Fruit fly (Drosophila melanogaster): ENCODE measurements around the gene Nt5a.
A peak's percentile ranks its signal among the peaks of the same experiment; 100 is the strongest.

Nt5a gene

dm6 chr3L:1335428-1335764 is 28.2 kb upstream of the Nt5a start (continued):
- no peak for TF ChIP-seq cg (GFP tag; optimal IDR thresholded peaks at IDR 0.05)
- TF ChIP-seq CG13894 (tag; optimal IDR thresholded peaks at IDR 0.05) = peak; percentile 19
- peak; percentile 58 for TF ChIP-seq CG12769 (tag; optimal IDR thresholded peaks at IDR 0.05)
- no peak for TF ChIP-seq CG2129 (GFP tag; IDR thresholded peaks at IDR 0.05; ENCODE audit: partially characterized antibody)
- TF ChIP-seq CG14014 (GFP tag; IDR thresholded peaks at IDR 0.05) = peak; percentile 65; the same call in 1 of the 2 replicates
- TF ChIP-seq dm (GFP tag; optimal IDR thresholded peaks at IDR 0.05) = no peak
- TF ChIP-seq pzg (GFP tag; optimal IDR thresholded peaks at IDR 0.05) = no peak
- no peak for TF ChIP-seq CG7357 (GFP tag; IDR thresholded peaks at IDR 0.05)
- no peak for TF ChIP-seq B-H2 (GFP tag; optimal IDR thresholded peaks at IDR 0.05)
- TF ChIP-seq fd102C (GFP tag; optimal IDR thresholded peaks at IDR 0.05) = no peak
- peak; percentile 79 for TF ChIP-seq vvl (GFP tag; IDR thresholded peaks at IDR 0.05)
- TF ChIP-seq CG10147 (GFP tag; optimal IDR thresholded peaks at IDR 0.05) = no peak
- TF ChIP-seq Lim3 (GFP tag; IDR thresholded peaks at IDR 0.05) = 0 out of 2 replicates have a peak, but pooled peaks have one; percentile 17
- no peak for TF ChIP-seq CG18476 (GFP tag; optimal IDR thresholded peaks at IDR 0.05)
- no peak for TF ChIP-seq HLHmδ (GFP tag; optimal IDR thresholded peaks at IDR 0.05)
- peak; percentile 51; the same call in 1 of the 3 replicates for TF ChIP-seq CG11456 (GFP tag; IDR thresholded peaks at IDR 0.05)
- no peak for TF ChIP-seq org-1 (GFP tag; optimal IDR thresholded peaks at IDR 0.05)
- TF ChIP-seq slbo (GFP tag; IDR thresholded peaks at IDR 0.05) = peak; percentile 82
- no peak for TF ChIP-seq ab (GFP tag; optimal IDR thresholded peaks at IDR 0.05)
- no peak; the same call in 1 of the 2 replicates for TF ChIP-seq Ravus (GFP tag; IDR thresholded peaks at IDR 0.05)
- TF ChIP-seq Hr78 (GFP tag; optimal IDR thresholded peaks at IDR 0.05) = no peak
- no peak for TF ChIP-seq Hr3 (GFP tag; optimal IDR thresholded peaks at IDR 0.05)
- no peak for TF ChIP-seq CG17568 (GFP tag; optimal IDR thresholded peaks at IDR 0.05)
- TF ChIP-seq CG30403 (GFP tag; optimal IDR thresholded peaks at IDR 0.05) = peak; percentile 29
- peak; percentile 29 for TF ChIP-seq tin (GFP tag; optimal IDR thresholded peaks at IDR 0.05)
- TF ChIP-seq Chrac-16 (GFP tag; optimal IDR thresholded peaks at IDR 0.05) = no peak
- TF ChIP-seq CG3995 (GFP tag; optimal IDR thresholded peaks at IDR 0.05) = no peak
- TF ChIP-seq CG4707 (GFP tag; optimal IDR thresholded peaks at IDR 0.05) = no peak
- TF ChIP-seq CG12071 (GFP tag; optimal IDR thresholded peaks at IDR 0.05) = peak; percentile 58
- TF ChIP-seq Dfd (GFP tag; optimal IDR thresholded peaks at IDR 0.05) = no peak
- TF ChIP-seq CG8290 (GFP tag; optimal IDR thresholded peaks at IDR 0.05) = no peak
- peak in 1 of 2 experiments; percentile 77 for TF ChIP-seq CG8290 (tag; optimal IDR thresholded peaks at IDR 0.05)
- no peak for TF ChIP-seq nom (GFP tag; optimal IDR thresholded peaks at IDR 0.05)
- TF ChIP-seq pita (GFP tag; optimal IDR thresholded peaks at IDR 0.05) = no peak
- TF ChIP-seq CG30431 (GFP tag; optimal IDR thresholded peaks at IDR 0.05) = no peak
- TF ChIP-seq Ets65A (GFP tag) = peak; percentile 77
- no peak for TF ChIP-seq Bteb2 (GFP tag; optimal IDR thresholded peaks at IDR 0.05)
- TF ChIP-seq Nf-YB (GFP tag; optimal IDR thresholded peaks at IDR 0.05) = no peak
- no peak for TF ChIP-seq CG8359 (GFP tag; optimal IDR thresholded peaks at IDR 0.05; ENCODE audit: borderline replicate concordance)
- peak; percentile 40 for TF ChIP-seq Antp (GFP tag; optimal IDR thresholded peaks at IDR 0.05)
- TF ChIP-seq Nf-YC (tag; optimal IDR thresholded peaks at IDR 0.05) = no peak
- TF ChIP-seq CG17612 (GFP tag; IDR thresholded peaks at IDR 0.05) = 0 out of 2 replicates have a peak, but pooled peaks have one; percentile 29
- no peak for TF ChIP-seq CG4617 (GFP tag; optimal IDR thresholded peaks at IDR 0.05; ENCODE audit: borderline replicate concordance)
- peak; percentile 68 for TF ChIP-seq NFAT (GFP tag; IDR thresholded peaks at IDR 0.05)
- peak; percentile 20; the same call in 1 of the 2 replicates for TF ChIP-seq CG11696 (GFP tag; IDR thresholded peaks at IDR 0.05)
- TF ChIP-seq Blimp-1 (GFP tag; optimal IDR thresholded peaks at IDR 0.05) = no peak
- peak; percentile 48 for TF ChIP-seq zfh2 (GFP tag; optimal IDR thresholded peaks at IDR 0.05)
- no peak for TF ChIP-seq pb (GFP tag; optimal IDR thresholded peaks at IDR 0.05)
- TF ChIP-seq bab2 (GFP tag; optimal IDR thresholded peaks at IDR 0.05) = peak; percentile 40
- no peak for TF ChIP-seq da (GFP tag; optimal IDR thresholded peaks at IDR 0.05)
- no peak for TF ChIP-seq HLH4C (GFP tag; IDR thresholded peaks at IDR 0.05; ENCODE audit: partially characterized antibody)
- TF ChIP-seq mam (GFP tag; optimal IDR thresholded peaks at IDR 0.05) = peak; percentile 56
